Worm (Caenorhabditis elegans) whole organism, L4/young adult: Measurements from ENCODE around the gene scl-26.

Source experiments
- dao-5 ChIP-seq: sonication (generic microtip); optimal IDR thresholded peaks from 2 replicates; lab custom pipeline; 2016; ENCODE audit warnings: missing genotype, missing genetic modification characterization, moderate library complexity, missing compliant biosample characterization
- him-1 ChIP-seq: sonication (generic microtip); optimal IDR thresholded peaks from 2 replicates; lab custom pipeline; 2016; ENCODE audit warnings: missing genotype, missing genetic modification reagents, missing genetic modification characterization, missing compliant biosample characterization

ce11 chrV:7590454-7590853, 10.9 kb downstream of the scl-26 start, which contains the start of gene C50E3.6:
- TF ChIP-seq him-1 (tag; lab: Kevin White, UChicago), result no peak
- TF ChIP-seq dao-5 (tag; lab: Kevin White, UChicago), result no peak
